Worm (Caenorhabditis elegans) whole organism, late embryonic: ENCODE data around the gene nhr-137.

Experiments used
- C38D4.7 ChIP-seq: fragments of 200-800 bp; sonication (Bioruptor generic); optimal IDR thresholded peaks from 2 replicates; lab custom pipeline; 2018; ENCODE audit warnings: mild to moderate bottlenecking, missing genetic modification characterization, moderate library complexity, missing compliant biosample characterization
- ceh-30 ChIP-seq: fragments of 150-350 bp; optimal IDR thresholded peaks from 2 replicates; lab custom pipeline; 2014; ENCODE audit warnings: missing biosample characterization, missing genetic modification characterization
- elt-2 ChIP-seq: sonication (generic microtip); optimal IDR thresholded peaks from 2 replicates; lab custom pipeline; 2016; ENCODE audit warnings: missing genetic modification reagents, missing genetic modification characterization, missing compliant biosample characterization
- hlh-8 ChIP-seq: sonication (generic microtip); optimal IDR thresholded peaks from 2 replicates; lab custom pipeline; 2016; ENCODE audit warnings: missing genotype, missing genetic modification characterization, missing compliant biosample characterization
- nhr-11 ChIP-seq: fragments of 150-350 bp; optimal IDR thresholded peaks from 2 replicates; lab custom pipeline; 2014; ENCODE audit warnings: missing biosample characterization, missing genetic modification characterization
- pqm-1 ChIP-seq: sonication (generic microtip); optimal IDR thresholded peaks from 2 replicates; lab custom pipeline; 2016; ENCODE audit warnings: missing genetic modification characterization, missing compliant biosample characterization

DNA sequence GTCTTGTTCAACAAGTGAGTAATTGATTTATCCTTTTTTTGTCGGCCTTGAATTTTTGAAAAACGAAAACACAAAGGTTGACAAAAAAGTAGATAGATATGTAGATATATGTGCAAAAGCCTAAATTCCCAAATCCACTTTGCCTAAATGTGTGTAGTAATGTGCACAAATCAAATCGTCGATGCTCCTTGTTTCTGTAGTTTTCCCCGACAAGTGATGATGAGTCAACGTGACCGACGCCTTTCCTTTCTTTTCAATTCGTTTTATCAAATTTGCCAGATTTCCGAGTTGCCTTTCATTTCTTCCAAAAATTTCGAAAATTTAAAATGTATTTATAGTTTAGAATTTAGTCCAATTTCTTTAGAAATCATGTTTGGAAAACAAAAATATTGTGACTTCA lies 36.3 kb upstream of the nhr-137 start:
- TF ChIP-seq pqm-1 (tag; lab: Kevin White, UChicago), result no peak
- no peak for TF ChIP-seq nhr-11 (tag; lab: Kevin White, UChicago)
- TF ChIP-seq ceh-30 (tag; lab: Kevin White, UChicago), result no peak
- TF ChIP-seq elt-2 (tag; lab: Kevin White, UChicago), result no peak
- TF ChIP-seq C38D4.7, result no peak
- no peak for TF ChIP-seq hlh-8
